Worm (Caenorhabditis elegans) whole organism, mixed stage, embryonic: ENCODE measurements around the gene srd-38.

Source experiments
- M03D4.4 ChIP-seq: sonication (generic microtip); optimal IDR thresholded peaks from 2 replicates; lab custom pipeline; 2017; ENCODE audit warnings: mild to moderate bottlenecking, missing genetic modification characterization, missing compliant biosample characterization
- ceh-39 ChIP-seq: fragments of 150-350 bp; optimal IDR thresholded peaks from 2 replicates; lab custom pipeline; 2014; ENCODE audit warnings: missing biosample characterization, missing genetic modification characterization
- ceh-83 ChIP-seq: fragments of 200-800 bp; sonication (Bioruptor generic); optimal IDR thresholded peaks from 2 replicates; lab custom pipeline; 2018; ENCODE audit warnings: mild to moderate bottlenecking, missing genetic modification characterization, missing compliant biosample characterization
- drap-1 ChIP-seq: fragments of 200-800 bp; sonication (Bioruptor generic); optimal IDR thresholded peaks from 3 replicates; lab custom pipeline; 2018; ENCODE audit warnings: mild to moderate bottlenecking, missing genetic modification characterization, missing compliant biosample characterization
- elt-3 ChIP-seq: fragments of 150-350 bp; optimal IDR thresholded peaks from 2 replicates; lab custom pipeline; 2014; ENCODE audit warnings: missing biosample characterization, missing genetic modification characterization
- hlh-1 ChIP-seq: fragments of 150-350 bp; optimal IDR thresholded peaks from 2 replicates; lab custom pipeline; 2014; ENCODE audit warnings: missing biosample characterization, missing genetic modification reagents, missing genetic modification characterization
- lin-13 ChIP-seq: fragments of 150-350 bp; optimal IDR thresholded peaks from 2 replicates; lab custom pipeline; 2014; ENCODE audit warnings: missing biosample characterization, missing genetic modification characterization
- lin-32 ChIP-seq: fragments of 200-800 bp; sonication (Bioruptor generic); optimal IDR thresholded peaks from 2 replicates; lab custom pipeline; 2018; ENCODE audit warnings: mild to moderate bottlenecking, missing genetic modification characterization, missing compliant biosample characterization
- lsy-2 ChIP-seq: fragments of 150-350 bp; optimal IDR thresholded peaks from 2 replicates; lab custom pipeline; 2014; ENCODE audit warnings: missing biosample characterization, missing genetic modification characterization
- mab-5 ChIP-seq: fragments of 150-350 bp; optimal IDR thresholded peaks from 2 replicates; lab custom pipeline; 2014; ENCODE audit warnings: missing biosample characterization, missing genetic modification characterization
- nhr-2 ChIP-seq: fragments of 150-350 bp; optimal IDR thresholded peaks from 2 replicates; lab custom pipeline; 2014; ENCODE audit warnings: missing biosample characterization, missing genetic modification characterization
- nhr-237 ChIP-seq: fragments of 150-350 bp; optimal IDR thresholded peaks from 2 replicates; lab custom pipeline; 2014; ENCODE audit warnings: missing biosample characterization, missing genetic modification characterization
- nhr-76 ChIP-seq: sonication (generic microtip); optimal IDR thresholded peaks from 2 replicates; lab custom pipeline; 2017; ENCODE audit warnings: missing biosample characterization, missing genetic modification characterization
- sem-2 ChIP-seq: fragments of 200-800 bp; sonication (Bioruptor generic); optimal IDR thresholded peaks from 2 replicates; lab custom pipeline; 2018; ENCODE audit warnings: mild to moderate bottlenecking, missing genetic modification characterization, missing compliant biosample characterization
- snpc-4 ChIP-seq: fragments of 150-350 bp; optimal IDR thresholded peaks from 2 replicates; lab custom pipeline; 2014; ENCODE audit warnings: missing biosample characterization, missing genetic modification characterization
- sptf-1 ChIP-seq: sonication (generic microtip); optimal IDR thresholded peaks from 2 replicates; lab custom pipeline; 2017; ENCODE audit warnings: mild to moderate bottlenecking, missing genetic modification characterization, moderate library complexity, missing compliant biosample characterization
- tbx-8 ChIP-seq: fragments of 200-800 bp; sonication (Bioruptor generic); optimal IDR thresholded peaks from 2 replicates; lab custom pipeline; 2018; ENCODE audit warnings: mild to moderate bottlenecking, missing genetic modification characterization, moderate library complexity, missing compliant biosample characterization
- unc-120 ChIP-seq: sonication (generic microtip); optimal IDR thresholded peaks from 2 replicates; lab custom pipeline; 2017; ENCODE audit warnings: missing genetic modification characterization, missing compliant biosample characterization; ENCODE audit not compliant: poor library complexity, severe bottlenecking
- unc-39 ChIP-seq: fragments of 150-350 bp; optimal IDR thresholded peaks from 2 replicates; lab custom pipeline; 2014; ENCODE audit warnings: missing biosample characterization, missing genetic modification characterization
- unc-62 ChIP-seq: fragments of 150-350 bp; optimal IDR thresholded peaks from 2 replicates; lab custom pipeline; 2014; ENCODE audit warnings: missing biosample characterization, missing genetic modification reagents, missing genetic modification characterization
- ztf-11 ChIP-seq: fragments of 150-350 bp; optimal IDR thresholded peaks from 2 replicates; lab custom pipeline; 2014; ENCODE audit warnings: missing biosample characterization, missing genetic modification characterization

srd-38 gene

ce11 chrX:13337000-13337399, 45.4 kb downstream of the srd-38 start:
- TF ChIP-seq nhr-237 (tag; lab: Kevin White, UChicago) (no peak), M03D4.4 (tag; lab: Kevin White, UChicago) (no peak), ceh-39 (tag; lab: Kevin White, UChicago) (no peak), lsy-2 (tag; lab: Kevin White, UChicago) (no peak), drap-1 (GFP tag; lab: Kevin White, UChicago) (no peak), sptf-1 (no peak), tbx-8 (GFP tag; lab: Kevin White, UChicago) (no peak)

ce11 chrX:13337728-13338127, 46.1 kb downstream of the srd-38 start, which contains the start of gene ptr-24:
Gene ptr-24, plus strand, starts transcription at chrX:13338028.
- TF ChIP-seq elt-3 (no peak), unc-62 (GFP tag; lab: Kevin White, UChicago) (no peak), tbx-8 (GFP tag; lab: Kevin White, UChicago) (no peak), ceh-39 (tag; lab: Kevin White, UChicago) (no peak), hlh-1 (tag; lab: Kevin White, UChicago) (no peak), mab-5 (tag; lab: Kevin White, UChicago) (no peak), nhr-2 (no peak), unc-39 (tag; lab: Kevin White, UChicago) (no peak)

ce11 chrX:13339029-13339626, 47.5 kb downstream of the srd-38 start:
- TF ChIP-seq ztf-11 (tag; lab: Kevin White, UChicago), result no peak
- TF ChIP-seq lin-32, result no peak

- TF ChIP-seq ceh-39 (tag; lab: Kevin White, UChicago) (no peak), unc-62 (GFP tag; lab: Kevin White, UChicago) (peak; percentile 6), unc-120 (tag; lab: Kevin White, UChicago) (peak; percentile 32), hlh-1 (tag; lab: Kevin White, UChicago) (peak; percentile 48)
Observed at ce11 chrX:13340970-13341369, 49.4 kb downstream of the srd-38 start.

- TF ChIP-seq lsy-2 (tag; lab: Kevin White, UChicago) (no peak), sem-2 (GFP tag; lab: Kevin White, UChicago) (no peak), snpc-4 (tag; lab: Kevin White, UChicago) (no peak), nhr-76 (tag; lab: Kevin White, UChicago) (no peak), unc-62 (GFP tag; lab: Kevin White, UChicago) (no peak), ceh-83 (GFP tag; lab: Kevin White, UChicago) (no peak), sptf-1 (no peak), lin-32 (no peak), lin-13 (no peak)
Observed at ce11 chrX:13341853-13342252, 50.2 kb downstream of the srd-38 start.
